Worm (Caenorhabditis elegans): Measurements from ENCODE around the gene fut-6.

Gene fut-6

DNA sequence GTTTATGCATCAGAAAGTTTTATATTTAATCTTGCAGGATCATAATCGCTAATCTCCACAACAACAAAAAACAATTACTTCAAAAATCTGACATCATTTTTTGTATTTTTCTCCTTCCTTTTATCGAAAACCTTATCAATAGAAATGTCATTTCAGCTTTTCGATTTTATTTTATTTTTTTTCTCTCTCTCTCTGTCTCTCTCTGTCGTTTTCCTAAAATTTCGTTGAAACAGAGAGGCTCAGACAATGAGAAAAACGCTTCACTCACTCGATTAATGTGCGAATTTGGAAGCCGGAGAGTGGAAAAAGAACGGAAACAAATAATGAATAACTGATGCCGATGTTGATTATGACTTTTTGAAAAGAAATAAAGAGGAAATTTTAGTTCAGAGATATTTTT lies 51.6 kb downstream of the fut-6 start:
- TF ChIP-seq cog-1 (tag; optimal IDR thresholded peaks at IDR 0.05) (no peak), tab-1 (GFP tag; IDR thresholded peaks at IDR 0.05) (no peak), T22C8.4 (GFP tag; IDR thresholded peaks at IDR 0.05) (no peak)
